Fruit fly (Drosophila melanogaster) whole organism, prepupa: ENCODE measurements around the gene CCHa2.

Experiments
- Blimp-1 ChIP-seq: fragments of 200-800 bp; sonication (Bioruptor generic); optimal IDR thresholded peaks from 3 replicates; lab custom pipeline; 2017; ENCODE audit warnings: missing biosample characterization, missing genetic modification characterization, mild to moderate bottlenecking, moderate library complexity, missing genetic modification reagents
- CG10631 ChIP-seq: fragments of 200-800 bp; sonication (Bioruptor generic); optimal IDR thresholded peaks from 2 replicates; lab custom pipeline; 2016; ENCODE audit warnings: missing biosample characterization, missing genetic modification characterization
- CG11294 ChIP-seq: fragments of 200-800 bp; sonication (Bioruptor generic); IDR thresholded peaks from 2 replicates; pipeline ENCODE4 v1.3.6; 2022; ENCODE audit warnings: missing biosample characterization, missing genetic modification characterization
- CG11902 ChIP-seq: fragments of 200-800 bp; sonication (Bioruptor generic); optimal IDR thresholded peaks from 3 replicates; lab custom pipeline; 2016; ENCODE audit warnings: missing biosample characterization, missing genetic modification characterization
- CG1621 ChIP-seq: fragments of 200-800 bp; sonication (Bioruptor generic); optimal IDR thresholded peaks from 3 replicates; lab custom pipeline; 2018; ENCODE audit warnings: missing biosample characterization, mild to moderate bottlenecking, missing genetic modification characterization
- CG16779 ChIP-seq: fragments of 200-800 bp; sonication (Bioruptor generic); optimal IDR thresholded peaks from 3 replicates; lab custom pipeline; 2017; ENCODE audit warnings: missing biosample characterization, mild to moderate bottlenecking, missing genetic modification characterization
- CG3032 ChIP-seq: fragments of 200-800 bp; optimal IDR thresholded peaks from 2 replicates; lab custom pipeline; 2019; ENCODE audit warnings: missing biosample characterization, mild to moderate bottlenecking, missing genetic modification characterization, moderate library complexity
- CG31627 ChIP-seq: fragments of 200-800 bp; sonication (Bioruptor generic); optimal IDR thresholded peaks from 3 replicates; lab custom pipeline; 2016; ENCODE audit warnings: missing biosample characterization, missing genetic modification characterization
- CG34406 ChIP-seq: fragments of 200-800 bp; sonication (Bioruptor generic); optimal IDR thresholded peaks from 3 replicates; lab custom pipeline; 2016; ENCODE audit warnings: missing biosample characterization, missing genetic modification characterization
- CG3919 ChIP-seq: fragments of 200-800 bp; sonication (Bioruptor generic); optimal IDR thresholded peaks from 3 replicates; lab custom pipeline; 2016; ENCODE audit warnings: missing biosample characterization, missing genetic modification characterization
- CG6276 ChIP-seq: fragments of 200-800 bp; sonication (Bioruptor generic); optimal IDR thresholded peaks from 2 replicates; lab custom pipeline; 2017; ENCODE audit warnings: missing biosample characterization, mild to moderate bottlenecking, missing genetic modification characterization
- CG6792 ChIP-seq: fragments of 200-800 bp; sonication (Bioruptor generic); optimal IDR thresholded peaks from 3 replicates; lab custom pipeline; 2016; ENCODE audit warnings: missing biosample characterization, missing genetic modification characterization
- CG6808 ChIP-seq: fragments of 200-800 bp; sonication (Bioruptor generic); optimal IDR thresholded peaks from 3 replicates; lab custom pipeline; 2017; ENCODE audit warnings: missing biosample characterization, missing genetic modification characterization, mild to moderate bottlenecking, moderate library complexity, missing genetic modification reagents
- CG7368 ChIP-seq: fragments of 200-800 bp; sonication (Bioruptor generic); optimal IDR thresholded peaks from 3 replicates; lab custom pipeline; 2016; ENCODE audit warnings: missing biosample characterization, missing genetic modification characterization
- CG8119 ChIP-seq: fragments of 200-800 bp; sonication (Bioruptor generic); IDR thresholded peaks from 3 replicates; pipeline ENCODE4 v1.3.6; 2022; ENCODE audit warnings: missing biosample characterization, missing genetic modification characterization
- CG8319 ChIP-seq: fragments of 200-800 bp; sonication (Bioruptor generic); optimal IDR thresholded peaks from 3 replicates; lab custom pipeline; 2016; ENCODE audit warnings: missing biosample characterization, missing genetic modification characterization
- CG9139 ChIP-seq: fragments of 200-800 bp; sonication (Bioruptor generic); optimal IDR thresholded peaks from 3 replicates; lab custom pipeline; 2017; ENCODE audit warnings: missing biosample characterization, mild to moderate bottlenecking, missing genetic modification characterization
- Eip75B ChIP-seq: fragments of 200-800 bp; sonication (Bioruptor generic); optimal IDR thresholded peaks from 3 replicates; lab custom pipeline; 2016; ENCODE audit warnings: missing biosample characterization, missing genetic modification characterization
- Eip78C ChIP-seq: fragments of 200-800 bp; sonication (Bioruptor generic); peaks from one replicate; lab custom pipeline; 2016; ENCODE audit warnings: missing biosample characterization, missing genetic modification characterization
- Ets21C ChIP-seq: fragments of 200-800 bp; sonication (Bioruptor generic); optimal IDR thresholded peaks from 3 replicates; lab custom pipeline; 2016; ENCODE audit warnings: missing biosample characterization, missing genetic modification characterization
- Ets96B ChIP-seq: fragments of 200-800 bp; optimal IDR thresholded peaks from 2 replicates; lab custom pipeline; 2019; ENCODE audit warnings: missing biosample characterization, mild to moderate bottlenecking, missing genetic modification characterization, moderate library complexity
- Gug ChIP-seq: fragments of 200-800 bp; sonication (Bioruptor generic); IDR thresholded peaks from 2 replicates; pipeline ENCODE4 v1.3.6; 2022; ENCODE audit warnings: missing biosample characterization, missing genetic modification characterization
- Hr38 ChIP-seq: sonication (Bioruptor generic); optimal IDR thresholded peaks from 2 replicates; lab custom pipeline; 2016; ENCODE audit warnings: missing biosample characterization, missing genetic modification characterization
- Hr39 ChIP-seq: fragments of 200-800 bp; sonication (Bioruptor generic); optimal IDR thresholded peaks from 2 replicates; lab custom pipeline; 2016; ENCODE audit warnings: missing biosample characterization, missing genetic modification characterization
- Hr4 ChIP-seq: fragments of 200-800 bp; sonication (Bioruptor generic); optimal IDR thresholded peaks from 3 replicates; lab custom pipeline; 2016; ENCODE audit warnings: missing biosample characterization, missing genetic modification characterization
- Lpt ChIP-seq: fragments of 200-800 bp; sonication (Bioruptor generic); optimal IDR thresholded peaks from 3 replicates; lab custom pipeline; 2016; ENCODE audit warnings: missing biosample characterization, missing genetic modification characterization
- Met ChIP-seq: fragments of 200-800 bp; sonication (Bioruptor generic); optimal IDR thresholded peaks from 3 replicates; lab custom pipeline; 2016; ENCODE audit warnings: missing biosample characterization, missing genetic modification characterization
- OdsH ChIP-seq: fragments of 200-800 bp; sonication (Bioruptor generic); optimal IDR thresholded peaks from 3 replicates; lab custom pipeline; 2016; ENCODE audit warnings: missing biosample characterization, missing genetic modification characterization
- Sox102F ChIP-seq: fragments of 200-800 bp; sonication (Bioruptor generic); optimal IDR thresholded peaks from 2 replicates; lab custom pipeline; 2016; ENCODE audit warnings: missing biosample characterization, mild to moderate bottlenecking, missing genetic modification characterization
- Sox14 ChIP-seq: fragments of 200-800 bp; sonication (Bioruptor generic); optimal IDR thresholded peaks from 3 replicates; lab custom pipeline; 2016; ENCODE audit warnings: missing biosample characterization, missing genetic modification characterization
- Sox15 ChIP-seq: fragments of 200-800 bp; sonication (Bioruptor generic); optimal IDR thresholded peaks from 3 replicates; lab custom pipeline; 2016; ENCODE audit warnings: missing biosample characterization, missing genetic modification characterization
- achi ChIP-seq: fragments of 200-800 bp; sonication (Bioruptor generic); optimal IDR thresholded peaks from 3 replicates; lab custom pipeline; 2016; ENCODE audit warnings: missing biosample characterization, missing genetic modification characterization
- dac ChIP-seq: fragments of 200-800 bp; sonication (Bioruptor generic); optimal IDR thresholded peaks from 2 replicates; lab custom pipeline; 2017; ENCODE audit warnings: missing biosample characterization, mild to moderate bottlenecking, missing genetic modification characterization
- eg ChIP-seq: fragments of 200-800 bp; sonication (Bioruptor generic); IDR thresholded peaks from 3 replicates; pipeline ENCODE4 v1.3.6; 2022; ENCODE audit warnings: missing biosample characterization, missing genetic modification characterization
- esn ChIP-seq: fragments of 200-800 bp; sonication (Bioruptor generic); optimal IDR thresholded peaks from 2 replicates; lab custom pipeline; 2016; ENCODE audit warnings: missing biosample characterization, mild to moderate bottlenecking, missing genetic modification characterization, moderate library complexity
- fd59A ChIP-seq: fragments of 200-800 bp; sonication (Bioruptor generic); optimal IDR thresholded peaks from 2 replicates; lab custom pipeline; 2017; ENCODE audit warnings: missing biosample characterization, mild to moderate bottlenecking, missing genetic modification characterization, missing genetic modification reagents
- fd85E ChIP-seq: fragments of 200-800 bp; sonication (Bioruptor generic); optimal IDR thresholded peaks from 3 replicates; lab custom pipeline; 2016; ENCODE audit warnings: missing biosample characterization, missing genetic modification characterization
- fkh ChIP-seq: fragments of 200-800 bp; sonication (Bioruptor generic); optimal IDR thresholded peaks from 3 replicates; lab custom pipeline; 2017; ENCODE audit warnings: missing biosample characterization, mild to moderate bottlenecking, missing genetic modification characterization, moderate library complexity
- lz ChIP-seq: fragments of 200-800 bp; sonication (Bioruptor generic); optimal IDR thresholded peaks from 3 replicates; lab custom pipeline; 2016; ENCODE audit warnings: missing biosample characterization, missing genetic modification characterization
- net ChIP-seq: fragments of 200-800 bp; sonication (Bioruptor generic); optimal IDR thresholded peaks from 3 replicates; lab custom pipeline; 2016; ENCODE audit warnings: missing biosample characterization, missing genetic modification characterization
- pdm3 ChIP-seq: fragments of 200-800 bp; sonication (Bioruptor generic); optimal IDR thresholded peaks from 3 replicates; lab custom pipeline; 2016; ENCODE audit warnings: missing biosample characterization, missing genetic modification characterization
- salr ChIP-seq, 2 experiments: fragments of 200-800 bp; sonication (Bioruptor generic); optimal IDR thresholded peaks; 3 replicates each; lab custom pipeline; 2016 to 2018; ENCODE audit warnings: missing biosample characterization in 2 of 2, missing genetic modification characterization in 2 of 2, mild to moderate bottlenecking in 1 of 2
- spab ChIP-seq: fragments of 200-800 bp; sonication (Bioruptor generic); optimal IDR thresholded peaks from 2 replicates; lab custom pipeline; 2017; ENCODE audit warnings: missing biosample characterization, mild to moderate bottlenecking, missing genetic modification characterization, missing genetic modification reagents
- ss ChIP-seq, 2 experiments: fragments of 200-800 bp; sonication (Bioruptor generic); optimal IDR thresholded peaks; 2 replicates in 1 of 2; 3 replicates in 1 of 2; lab custom pipeline; 2017 to 2018; ENCODE audit warnings: mild to moderate bottlenecking in 2 of 2, missing biosample characterization in 2 of 2, missing genetic modification characterization in 2 of 2, moderate library complexity in 1 of 2
- svp ChIP-seq: fragments of 200-800 bp; sonication (Bioruptor generic); peaks from one replicate; lab custom pipeline; 2016; ENCODE audit warnings: missing biosample characterization, missing genetic modification characterization
- topi ChIP-seq: fragments of 200-800 bp; sonication (Bioruptor generic); optimal IDR thresholded peaks from 3 replicates; lab custom pipeline; 2016; ENCODE audit warnings: missing biosample characterization, missing genetic modification characterization
- vri ChIP-seq: fragments of 200-800 bp; sonication (Bioruptor generic); optimal IDR thresholded peaks from 3 replicates; lab custom pipeline; 2016; ENCODE audit warnings: missing biosample characterization, mild to moderate bottlenecking, missing genetic modification characterization

Gene CCHa2

DNA sequence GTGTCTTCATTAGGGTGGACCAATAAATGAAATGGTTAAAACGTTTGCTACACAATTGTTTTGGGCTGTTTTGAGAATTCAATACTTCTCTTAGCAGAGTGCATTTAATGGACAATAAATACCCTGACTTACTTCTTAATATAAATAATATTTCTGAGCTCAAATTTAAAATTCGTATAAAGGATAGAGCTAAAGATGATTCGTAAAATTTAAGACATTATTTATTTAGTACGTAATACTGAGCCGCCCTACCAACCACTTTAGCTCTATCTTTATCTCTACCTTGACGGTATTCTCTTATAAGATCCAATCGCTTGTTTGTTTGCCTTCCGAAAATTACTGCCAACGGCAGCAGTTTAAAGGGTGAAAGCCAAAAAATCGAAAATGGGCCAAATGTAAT, 38.6 kb upstream of the CCHa2 start (continued):
- TF ChIP-seq Hr39 (GFP tag; lab: Kevin White, UChicago) (peak; percentile 65), topi (peak; percentile 61), CG11294 (GFP tag; lab: Robert Waterston, UW) (peak; percentile 57), CG6808 (GFP tag; lab: Kevin White, UChicago) (peak; percentile 74), svp (peak; percentile 83), esn (peak; percentile 84), fd85E (GFP tag; lab: Kevin White, UChicago) (peak; percentile 46), CG8319 (peak; percentile 80), Eip75B (GFP tag; lab: Kevin White, UChicago) (peak; percentile 84), CG8119 (GFP tag; lab: Robert Waterston, UW) (peak; percentile 94), CG7368 (GFP tag; lab: Kevin White, UChicago) (peak; percentile 80), spab (GFP tag; lab: Kevin White, UChicago) (peak; percentile 71), pdm3 (GFP tag; lab: Kevin White, UChicago) (peak; percentile 86), fd59A (GFP tag; lab: Kevin White, UChicago) (peak; percentile 81)

dm6 chr3R:13428341-13429040, 33.5 kb upstream of the CCHa2 start:
- peak; percentile 77 for TF ChIP-seq Hr4
- TF ChIP-seq CG16779 (tag; lab: Kevin White, UChicago), result peak; percentile 51
- peak; percentile 72 for TF ChIP-seq Hr39 (GFP tag; lab: Kevin White, UChicago)
- TF ChIP-seq OdsH (GFP tag; lab: Kevin White, UChicago), result peak; percentile 73
- TF ChIP-seq vri, result peak; percentile 39
- peak; percentile 49 for TF ChIP-seq CG6792 (GFP tag; lab: Kevin White, UChicago)
- TF ChIP-seq Eip78C (GFP tag; lab: Kevin White, UChicago), result peak; percentile 87
- TF ChIP-seq Gug (GFP tag; lab: Robert Waterston, UW), result peak; percentile 58
- peak; percentile 73 for TF ChIP-seq CG10631 (GFP tag; lab: Kevin White, UChicago)
- no peak for TF ChIP-seq CG11294 (GFP tag; lab: Robert Waterston, UW)
- peak; percentile 82 for TF ChIP-seq eg (GFP tag; lab: Robert Waterston, UW)
- TF ChIP-seq topi, result peak; percentile 61
- TF ChIP-seq CG3032, result peak; percentile 50
- peak; percentile 2 for TF ChIP-seq Ets21C (GFP tag; lab: Kevin White, UChicago)
- TF ChIP-seq lz (GFP tag; lab: Kevin White, UChicago), result peak; percentile 53
- peak; percentile 35 for TF ChIP-seq dac (GFP tag; lab: Kevin White, UChicago)
- TF ChIP-seq CG8119 (GFP tag; lab: Robert Waterston, UW), result peak; percentile 78
- peak; percentile 87 for TF ChIP-seq svp
- peak; percentile 79 for TF ChIP-seq Lpt
- peak; percentile 72 for TF ChIP-seq Sox14 (GFP tag; lab: Kevin White, UChicago)
- TF ChIP-seq CG9139 (GFP tag; lab: Kevin White, UChicago), result peak; percentile 30
- TF ChIP-seq CG11902 (GFP tag; lab: Kevin White, UChicago), result no peak
- TF ChIP-seq esn, result peak; percentile 56
- peak; percentile 37 for TF ChIP-seq CG6808 (GFP tag; lab: Kevin White, UChicago)
- peak; percentile 80 for TF ChIP-seq CG3919 (GFP tag; lab: Kevin White, UChicago)
- peak; percentile 26 for TF ChIP-seq Sox102F (GFP tag; lab: Kevin White, UChicago)
- TF ChIP-seq achi (GFP tag; lab: Kevin White, UChicago), result peak; percentile 74
- peak; percentile 64 for TF ChIP-seq CG31627 (GFP tag; lab: Kevin White, UChicago)
- peak; percentile 77 for TF ChIP-seq pdm3 (GFP tag; lab: Kevin White, UChicago)
- TF ChIP-seq ss (GFP tag; optimal IDR thresholded peaks at IDR 0.05; lab: Kevin White, UChicago), result peak; percentile 24 to 38
- peak; percentile 20 for TF ChIP-seq fd59A (GFP tag; lab: Kevin White, UChicago)
- peak; percentile 18 to 54 for TF ChIP-seq salr (GFP tag; optimal IDR thresholded peaks at IDR 0.05; lab: Kevin White, UChicago)
- TF ChIP-seq Met (GFP tag; lab: Kevin White, UChicago), result peak; percentile 71
- peak; percentile 66 for TF ChIP-seq CG6276 (GFP tag; lab: Kevin White, UChicago)
- no peak for TF ChIP-seq fkh
- TF ChIP-seq Sox15 (GFP tag; lab: Kevin White, UChicago), result peak; percentile 38
- peak; percentile 57 for TF ChIP-seq Ets96B
- no peak for TF ChIP-seq Hr38 (GFP tag; lab: Kevin White, UChicago)
- TF ChIP-seq CG34406 (GFP tag; lab: Kevin White, UChicago), result peak; percentile 34
- TF ChIP-seq spab (GFP tag; lab: Kevin White, UChicago), result peak; percentile 60
- TF ChIP-seq net (GFP tag; lab: Kevin White, UChicago), result peak; percentile 71
- TF ChIP-seq Blimp-1 (GFP tag; lab: Kevin White, UChicago), result no peak
- TF ChIP-seq CG1621 (tag; lab: Kevin White, UChicago), result peak; percentile 19
- peak; percentile 51 for TF ChIP-seq CG7368 (GFP tag; lab: Kevin White, UChicago)
